Worm (Caenorhabditis elegans) whole organism, early embryonic: ENCODE data around the gene nduv-3.

ENCODE experiments used
- B0310.2 ChIP-seq: sonication (generic microtip); optimal IDR thresholded peaks from 2 replicates; lab custom pipeline; 2016; ENCODE audit warnings: mild to moderate bottlenecking, missing genetic modification characterization, missing compliant biosample characterization
- ama-1 ChIP-seq: fragments of 150-350 bp; optimal IDR thresholded peaks from 2 replicates; lab custom pipeline; 2014
- ceh-36 ChIP-seq: sonication (generic microtip); optimal IDR thresholded peaks from 2 replicates; lab custom pipeline; 2016; ENCODE audit warnings: missing genetic modification characterization, inconsistent platforms, missing compliant biosample characterization
- ets-7 ChIP-seq: sonication (generic microtip); optimal IDR thresholded peaks from 2 replicates; lab custom pipeline; 2016; ENCODE audit warnings: missing genotype, missing genetic modification characterization, missing compliant biosample characterization
- flt-1 ChIP-seq: fragments of 200-800 bp; sonication (Bioruptor generic); IDR thresholded peaks from 2 replicates; pipeline ENCODE4 v1.3.6; 2022; ENCODE audit warnings: missing genetic modification characterization, missing compliant biosample characterization
- hmg-4 ChIP-seq: fragments of 200-800 bp; sonication (Bioruptor generic); optimal IDR thresholded peaks from 2 replicates; lab custom pipeline; 2018; ENCODE audit warnings: mild to moderate bottlenecking, missing genetic modification characterization, missing compliant biosample characterization
- hnd-1 ChIP-seq: sonication (generic microtip); optimal IDR thresholded peaks from 2 replicates; lab custom pipeline; 2016; ENCODE audit warnings: missing genetic modification characterization, missing compliant biosample characterization
- scrt-1 ChIP-seq: fragments of 200-800 bp; sonication (Bioruptor generic); IDR thresholded peaks from 2 replicates; pipeline ENCODE4 v1.3.6; 2022; ENCODE audit warnings: missing genetic modification characterization, missing compliant biosample characterization
- tra-4 ChIP-seq: sonication (generic microtip); optimal IDR thresholded peaks from 2 replicates; lab custom pipeline; 2017; ENCODE audit warnings: missing genetic modification characterization, missing compliant biosample characterization

DNA sequence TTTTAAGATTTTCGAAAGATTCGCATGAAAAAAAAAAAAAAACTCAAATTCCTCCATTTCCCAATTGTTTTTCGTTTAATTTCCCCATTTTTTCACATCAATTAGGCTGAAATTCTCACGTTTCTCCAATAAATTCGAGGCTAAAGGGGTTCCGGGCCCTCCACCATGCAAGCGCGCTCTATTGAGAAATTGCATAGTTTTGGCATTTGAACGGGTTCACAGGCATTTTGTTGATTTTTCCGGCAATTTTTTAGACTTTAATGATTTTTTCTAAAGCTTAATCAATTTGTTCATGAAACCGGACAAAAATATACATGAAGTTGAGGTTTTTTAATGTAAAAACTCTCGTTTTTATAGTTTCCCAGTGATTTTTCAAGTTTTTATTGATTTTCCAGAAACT is 25.0 kb downstream of the nduv-3 start:
- TF ChIP-seq scrt-1 (GFP tag; lab: Robert Waterston, UW): no peak
- no peak for TF ChIP-seq hnd-1 (tag; lab: Kevin White, UChicago)
- no peak for TF ChIP-seq B0310.2 (tag; lab: Kevin White, UChicago)
- TF ChIP-seq ets-7 (tag; lab: Kevin White, UChicago): no peak
- no peak for TF ChIP-seq flt-1 (GFP tag; lab: Robert Waterston, UW)
- no peak for TF ChIP-seq ceh-36 (tag; lab: Kevin White, UChicago)
- no peak for TF ChIP-seq ama-1 (lab: Kevin White, UChicago)
- TF ChIP-seq hmg-4 (GFP tag; lab: Kevin White, UChicago): no peak
- no peak for TF ChIP-seq tra-4 (tag; lab: Kevin White, UChicago)
